Worm (Caenorhabditis elegans) whole organism, young adult: ENCODE results near the gene zipt-15.

ENCODE experiments used
- B0261.1 ChIP-seq: sonication (generic microtip); optimal IDR thresholded peaks from 2 replicates; lab custom pipeline; 2016; ENCODE audit warnings: mild to moderate bottlenecking, missing genetic modification characterization, moderate library complexity, missing compliant biosample characterization
- C06A6.2 ChIP-seq: fragments of 200-800 bp; sonication (Bioruptor generic); conservative IDR thresholded peaks from 2 replicates; pipeline ENCODE4 v1.3.6; 2022; ENCODE audit warnings: missing genetic modification characterization, missing compliant biosample characterization
- F22D6.2 ChIP-seq: sonication (generic microtip); optimal IDR thresholded peaks from 2 replicates; lab custom pipeline; 2016; ENCODE audit warnings: mild to moderate bottlenecking, missing genetic modification characterization, missing compliant biosample characterization
- F49E8.2 ChIP-seq: sonication (generic microtip); optimal IDR thresholded peaks from 3 replicates; lab custom pipeline; 2017; ENCODE audit warnings: missing genetic modification characterization, mild to moderate bottlenecking, missing compliant biosample characterization, antibody characterized with exemption, moderate library complexity; ENCODE audit not compliant: insufficient read depth
- F57A8.1 ChIP-seq: fragments of 200-800 bp; sonication (Bioruptor generic); optimal IDR thresholded peaks from 2 replicates; lab custom pipeline; 2018; ENCODE audit warnings: mild to moderate bottlenecking, missing genetic modification characterization, moderate library complexity, missing compliant biosample characterization
- K12H6.12 ChIP-seq: fragments of 200-800 bp; sonication (Bioruptor generic); optimal IDR thresholded peaks from 2 replicates; lab custom pipeline; 2018; ENCODE audit warnings: mild to moderate bottlenecking, missing genetic modification characterization, missing compliant biosample characterization
- Y53G8AR.9 ChIP-seq: fragments of 200-800 bp; sonication (Bioruptor generic); conservative IDR thresholded peaks from 2 replicates; pipeline ENCODE4 v1.3.6; 2022; ENCODE audit warnings: missing genetic modification reagents, missing genetic modification characterization, missing compliant biosample characterization
- Y56A3A.18 ChIP-seq: fragments of 200-800 bp; sonication (Bioruptor generic); IDR thresholded peaks from 2 replicates; pipeline ENCODE4 v1.3.6; 2022; ENCODE audit warnings: missing genetic modification reagents, missing genetic modification characterization, missing compliant biosample characterization
- ama-1 ChIP-seq, 3 experiments: fragments of 150-350 bp in 1 of 3; sonication (generic microtip) in 2 of 3; optimal IDR thresholded peaks; 2 replicates each; lab custom pipeline; 2014 to 2018; ENCODE audit warnings: missing biosample characterization in 2 of 3, missing genetic modification characterization in 2 of 3, missing genetic modification reagents in 2 of 3
- aptf-2 ChIP-seq: fragments of 200-800 bp; sonication (Bioruptor generic); conservative IDR thresholded peaks from 2 replicates; pipeline ENCODE4 v1.3.6; 2022; ENCODE audit warnings: missing genetic modification reagents, missing genetic modification characterization, missing compliant biosample characterization
- atf-7 ChIP-seq: sonication (generic microtip); optimal IDR thresholded peaks from 2 replicates; lab custom pipeline; 2017; ENCODE audit warnings: mild to moderate bottlenecking, missing genetic modification characterization, missing compliant biosample characterization
- attf-3 ChIP-seq: fragments of 200-800 bp; sonication (Bioruptor generic); conservative IDR thresholded peaks from 2 replicates; pipeline ENCODE4 v1.3.6; 2022; ENCODE audit warnings: missing genetic modification reagents, missing genetic modification characterization, missing compliant biosample characterization
- bed-1 ChIP-seq: fragments of 200-800 bp; sonication (Bioruptor generic); IDR thresholded peaks from 2 replicates; pipeline ENCODE4 v1.3.6; 2022; ENCODE audit warnings: missing genetic modification reagents, missing genetic modification characterization, missing compliant biosample characterization
- bed-2 ChIP-seq: fragments of 200-800 bp; sonication (Bioruptor generic); IDR thresholded peaks from 2 replicates; pipeline ENCODE4 v1.3.6; 2022; ENCODE audit warnings: missing genetic modification reagents, missing genetic modification characterization, missing compliant biosample characterization
- cebp-1 ChIP-seq, 2 experiments: fragments of 200-800 bp in 1 of 2; sonication (Bioruptor generic) in 1 of 2; sonication (generic microtip) in 1 of 2; IDR thresholded peaks in 1 of 2; optimal IDR thresholded peaks in 1 of 2; 2 replicates each; pipeline versions ENCODE4 v1.3.6 to Lab custom; 2017 to 2022; ENCODE audit warnings: missing compliant biosample characterization in 2 of 2, missing genetic modification characterization in 2 of 2, mild to moderate bottlenecking in 1 of 2, missing genetic modification reagents in 1 of 2, moderate library complexity in 1 of 2
- ceh-100 ChIP-seq: fragments of 200-800 bp; sonication (Bioruptor generic); IDR thresholded peaks from 2 replicates; pipeline ENCODE4 v1.3.6; 2022; ENCODE audit warnings: missing genetic modification reagents, missing genetic modification characterization, missing compliant biosample characterization
- ceh-58 ChIP-seq: fragments of 200-800 bp; sonication (Bioruptor generic); IDR thresholded peaks from 2 replicates; pipeline ENCODE4 v1.3.6; 2022; ENCODE audit warnings: missing genetic modification characterization, missing compliant biosample characterization
- ceh-79 ChIP-seq: sonication (generic microtip); optimal IDR thresholded peaks from 2 replicates; lab custom pipeline; 2017; ENCODE audit warnings: mild to moderate bottlenecking, missing genetic modification characterization, missing compliant biosample characterization
- dox-1 ChIP-seq: fragments of 200-800 bp; sonication (Bioruptor generic); IDR thresholded peaks from 2 replicates; pipeline ENCODE4 v1.3.6; 2022; ENCODE audit warnings: missing genetic modification reagents, missing genetic modification characterization, missing compliant biosample characterization
- egl-18 ChIP-seq: fragments of 200-800 bp; sonication (Bioruptor generic); IDR thresholded peaks from 2 replicates; pipeline ENCODE4 v1.3.6; 2022; ENCODE audit warnings: missing genetic modification reagents, missing genetic modification characterization, missing compliant biosample characterization
- egrh-3 ChIP-seq: fragments of 200-800 bp; sonication (Bioruptor generic); IDR thresholded peaks from 2 replicates; pipeline ENCODE4 v1.3.6; 2022; ENCODE audit warnings: missing genetic modification reagents, missing genetic modification characterization, missing compliant biosample characterization
- ekl-4 ChIP-seq: fragments of 200-800 bp; sonication (Bioruptor generic); IDR thresholded peaks from 2 replicates; pipeline ENCODE4 v1.3.6; 2022; ENCODE audit warnings: missing genetic modification reagents, missing genetic modification characterization, missing compliant biosample characterization
- hlh-12 ChIP-seq: sonication (generic microtip); optimal IDR thresholded peaks from 2 replicates; lab custom pipeline; 2016; ENCODE audit warnings: missing genetic modification characterization, missing compliant biosample characterization
- hmg-1.2 ChIP-seq: fragments of 200-800 bp; sonication (Bioruptor generic); IDR thresholded peaks from 2 replicates; pipeline ENCODE4 v1.3.6; 2022; ENCODE audit warnings: missing genetic modification reagents, missing genetic modification characterization, missing compliant biosample characterization
- hrde-1 ChIP-seq: sonication (generic microtip); optimal IDR thresholded peaks from 2 replicates; lab custom pipeline; 2016; ENCODE audit warnings: missing genetic modification characterization, mild to moderate bottlenecking, missing compliant biosample characterization, moderate library complexity, missing genotype, missing genetic modification reagents, borderline replicate concordance
- lag-1 ChIP-seq: fragments of 200-800 bp; sonication (Bioruptor generic); IDR thresholded peaks from 2 replicates; pipeline ENCODE4 v1.3.6; 2022; ENCODE audit warnings: missing genetic modification reagents, missing genetic modification characterization, missing compliant biosample characterization
- let-526 ChIP-seq: fragments of 200-800 bp; sonication (Bioruptor generic); IDR thresholded peaks from 2 replicates; pipeline ENCODE4 v1.3.6; 2022; ENCODE audit warnings: missing genetic modification reagents, missing genetic modification characterization, missing compliant biosample characterization
- lin-35 ChIP-seq, 3 experiments: fragments of 150-350 bp in 2 of 3; sonication (generic microtip) in 1 of 3; optimal IDR thresholded peaks; 2 replicates each; lab custom pipeline; 2014 to 2018; ENCODE audit warnings: missing biosample characterization in 3 of 3, missing genetic modification characterization in 3 of 3, missing genetic modification reagents in 3 of 3
- lin-54 ChIP-seq: fragments of 200-800 bp; sonication (Bioruptor generic); optimal IDR thresholded peaks from 2 replicates; lab custom pipeline; 2018; ENCODE audit warnings: mild to moderate bottlenecking, missing genetic modification characterization, missing compliant biosample characterization
- lsl-1 ChIP-seq: fragments of 200-800 bp; sonication (Bioruptor generic); optimal IDR thresholded peaks from 2 replicates; lab custom pipeline; 2018; ENCODE audit warnings: mild to moderate bottlenecking, missing genetic modification characterization, moderate library complexity, missing compliant biosample characterization
- lsy-27 ChIP-seq: sonication (generic microtip); optimal IDR thresholded peaks from 2 replicates; lab custom pipeline; 2017; ENCODE audit warnings: missing genetic modification characterization, mild to moderate bottlenecking, missing compliant biosample characterization, antibody characterized with exemption, missing genotype, borderline replicate concordance; ENCODE audit not compliant: insufficient read depth
- madf-6 ChIP-seq: fragments of 200-800 bp; sonication (Bioruptor generic); IDR thresholded peaks from 2 replicates; pipeline ENCODE4 v1.3.6; 2022; ENCODE audit warnings: missing genetic modification reagents, missing genetic modification characterization, missing compliant biosample characterization
- madf-8 ChIP-seq: fragments of 200-800 bp; sonication (Bioruptor generic); conservative IDR thresholded peaks from 2 replicates; pipeline ENCODE4 v1.3.6; 2022; ENCODE audit warnings: missing genetic modification reagents, missing genetic modification characterization, missing compliant biosample characterization
- mel-28 ChIP-seq: sonication (generic microtip); optimal IDR thresholded peaks from 2 replicates; lab custom pipeline; 2016; ENCODE audit warnings: borderline replicate concordance, mild to moderate bottlenecking, missing genetic modification characterization, missing compliant biosample characterization
- mxl-1 ChIP-seq: sonication (generic microtip); optimal IDR thresholded peaks from 2 replicates; lab custom pipeline; 2016; ENCODE audit warnings: missing genetic modification characterization, missing compliant biosample characterization
- nfyb-1 ChIP-seq: fragments of 200-800 bp; sonication (Bioruptor generic); IDR thresholded peaks from 2 replicates; pipeline ENCODE4 v1.3.6; 2022; ENCODE audit warnings: missing genetic modification reagents, missing genetic modification characterization, missing compliant biosample characterization
- nhr-120 ChIP-seq: fragments of 200-800 bp; sonication (Bioruptor generic); IDR thresholded peaks from 2 replicates; pipeline ENCODE4 v1.3.6; 2022; ENCODE audit warnings: missing genetic modification characterization, missing compliant biosample characterization
- rpc-1 ChIP-seq, 2 experiments: fragments of 150-350 bp in 1 of 2; sonication (generic microtip) in 1 of 2; optimal IDR thresholded peaks; 2 replicates each; lab custom pipeline; 2014 to 2018; ENCODE audit warnings: missing biosample characterization in 1 of 2, missing genetic modification characterization in 1 of 2, missing genetic modification reagents in 1 of 2, missing genotype in 1 of 2
- sdz-38 ChIP-seq: sonication (generic microtip); optimal IDR thresholded peaks from 2 replicates; lab custom pipeline; 2016; ENCODE audit warnings: missing genotype, missing genetic modification characterization, missing compliant biosample characterization
- snpc-1.1 ChIP-seq: sonication (generic microtip); optimal IDR thresholded peaks from 2 replicates; lab custom pipeline; 2017; ENCODE audit warnings: missing genetic modification characterization, mild to moderate bottlenecking, missing compliant biosample characterization, antibody characterized with exemption, moderate library complexity, missing genotype, missing genetic modification reagents; ENCODE audit not compliant: insufficient read depth
- snpc-3.4 ChIP-seq: sonication (generic microtip); optimal IDR thresholded peaks from 2 replicates; lab custom pipeline; 2017; ENCODE audit warnings: missing genetic modification characterization, mild to moderate bottlenecking, missing compliant biosample characterization, antibody characterized with exemption, moderate library complexity, missing genotype, missing genetic modification reagents
- sptf-2 ChIP-seq: fragments of 200-800 bp; sonication (Bioruptor generic); optimal IDR thresholded peaks from 2 replicates; lab custom pipeline; 2018; ENCODE audit warnings: mild to moderate bottlenecking, missing genetic modification characterization, missing compliant biosample characterization
- tlf-1 ChIP-seq: fragments of 200-800 bp; sonication (Bioruptor generic); optimal IDR thresholded peaks from 2 replicates; lab custom pipeline; 2018; ENCODE audit warnings: mild to moderate bottlenecking, missing genetic modification characterization, missing compliant biosample characterization
- unc-62 ChIP-seq: fragments of 150-350 bp; optimal IDR thresholded peaks from 2 replicates; lab custom pipeline; 2014; ENCODE audit warnings: missing biosample characterization, missing genetic modification reagents, missing genetic modification characterization
- ztf-26 ChIP-seq: sonication (generic microtip); optimal IDR thresholded peaks from 2 replicates; lab custom pipeline; 2017; ENCODE audit warnings: missing genetic modification characterization, missing compliant biosample characterization
- ztf-6 ChIP-seq: fragments of 200-800 bp; sonication (Bioruptor generic); IDR thresholded peaks from 2 replicates; pipeline ENCODE4 v1.3.6; 2022; ENCODE audit warnings: missing genetic modification reagents, missing genetic modification characterization, missing compliant biosample characterization

Gene zipt-15

ce11 chrIV:866828-867270, 42.1 kb upstream of the zipt-15 start (continued):
- TF ChIP-seq cebp-1 (GFP tag; IDR thresholded peaks at IDR 0.05; lab: Robert Waterston, UW) (peak; percentile 40), cebp-1 (tag; optimal IDR thresholded peaks at IDR 0.05; lab: Kevin White, UChicago) (peak; percentile 48), mxl-1 (peak; percentile 84), lin-35 (GFP tag; optimal IDR thresholded peaks at IDR 0.05; lab: Kevin White, UChicago) (peak in 1 of 3 experiments; percentile 62), bed-2 (peak; percentile 60; the same call in 1 of the 2 replicates), Y56A3A.18 (GFP tag; lab: Robert Waterston, UW) (no peak), lin-54 (GFP tag; lab: Kevin White, UChicago) (peak; percentile 88), ceh-100 (GFP tag; lab: Robert Waterston, UW) (peak; percentile 80), hmg-1.2 (peak; percentile 98), attf-3 (GFP tag; lab: Robert Waterston, UW) (peak; percentile 76), hlh-12 (no peak), ceh-79 (peak; percentile 84), dox-1 (peak; percentile 96), atf-7 (peak; percentile 56), lag-1 (GFP tag; lab: Robert Waterston, UW) (no peak), Y53G8AR.9 (GFP tag; lab: Robert Waterston, UW) (peak; percentile 56), lsy-27 (tag; lab: Kevin White, UChicago) (peak; percentile 91), unc-62 (peak; percentile 12), lsl-1 (peak; percentile 85), nfyb-1 (GFP tag; lab: Robert Waterston, UW) (peak; percentile 88), ztf-6 (GFP tag; lab: Robert Waterston, UW) (no peak), egrh-3 (GFP tag; lab: Robert Waterston, UW) (peak; percentile 71), madf-8 (GFP tag; lab: Robert Waterston, UW) (peak; percentile 44), let-526 (GFP tag; lab: Robert Waterston, UW) (0 out of 2 replicates have a peak, but pooled peaks have one; percentile 23), ceh-58 (GFP tag; lab: Robert Waterston, UW) (no peak), F57A8.1 (GFP tag; lab: Kevin White, UChicago) (no peak), F22D6.2 (tag; lab: Kevin White, UChicago) (no peak), tlf-1 (GFP tag; lab: Kevin White, UChicago) (peak; percentile 79), sptf-2 (GFP tag; lab: Kevin White, UChicago) (peak; percentile 65), K12H6.12 (tag; lab: Kevin White, UChicago) (peak; percentile 18), B0261.1 (tag; lab: Kevin White, UChicago) (peak; percentile 60), ztf-26 (tag; lab: Kevin White, UChicago) (peak; percentile 61), F49E8.2 (tag; lab: Kevin White, UChicago) (peak; percentile 97), hrde-1 (tag; lab: Kevin White, UChicago) (peak; percentile 85), snpc-1.1 (tag; lab: Kevin White, UChicago) (peak; percentile 99), C06A6.2 (GFP tag; lab: Robert Waterston, UW) (0 out of 2 replicates have a peak, but pooled peaks have one; percentile 20), sdz-38 (tag; lab: Kevin White, UChicago) (peak; percentile 33), ekl-4 (peak; percentile 91), aptf-2 (no peak), mel-28 (tag; lab: Kevin White, UChicago) (no peak), madf-6 (GFP tag; lab: Robert Waterston, UW) (peak; percentile 88), snpc-3.4 (tag; lab: Kevin White, UChicago) (peak; percentile 98), nhr-120 (no peak), egl-18 (no peak), bed-1 (0 out of 2 replicates have a peak, but pooled peaks have one; percentile 44), rpc-1 (optimal IDR thresholded peaks at IDR 0.05; lab: Kevin White, UChicago) (peak; percentile 51), rpc-1 (tag; optimal IDR thresholded peaks at IDR 0.05; lab: Kevin White, UChicago) (peak; percentile 74), ama-1 (optimal IDR thresholded peaks at IDR 0.05; lab: Kevin White, UChicago) (peak; percentile 97), ama-1 (GFP tag; optimal IDR thresholded peaks at IDR 0.05; lab: Kevin White, UChicago) (peak; percentile 27 to 60)
